Worm (Caenorhabditis elegans) whole organism, late embryonic: ENCODE data around the gene glb-5.

Experiments
- ama-1 ChIP-seq: fragments of 150-350 bp; optimal IDR thresholded peaks from 2 replicates; lab custom pipeline; 2014
- dmd-4 ChIP-seq: sonication (generic microtip); optimal IDR thresholded peaks from 2 replicates; lab custom pipeline; 2016; ENCODE audit warnings: borderline replicate concordance, missing genetic modification characterization, missing compliant biosample characterization
- dve-1 ChIP-seq: sonication (generic microtip); optimal IDR thresholded peaks from 2 replicates; lab custom pipeline; 2017; ENCODE audit warnings: antibody characterized with exemption, mild to moderate bottlenecking, missing genetic modification characterization, missing compliant biosample characterization
- elt-4 ChIP-seq: sonication (generic microtip); optimal IDR thresholded peaks from 2 replicates; lab custom pipeline; 2016; ENCODE audit warnings: missing genetic modification characterization, missing compliant biosample characterization
- fkh-10 ChIP-seq: fragments of 150-350 bp; optimal IDR thresholded peaks from 2 replicates; lab custom pipeline; 2014; ENCODE audit warnings: missing biosample characterization, missing genetic modification reagents, missing genetic modification characterization
- hlh-8 ChIP-seq: sonication (generic microtip); optimal IDR thresholded peaks from 2 replicates; lab custom pipeline; 2016; ENCODE audit warnings: missing genotype, missing genetic modification characterization, missing compliant biosample characterization
- nhr-11 ChIP-seq: fragments of 150-350 bp; optimal IDR thresholded peaks from 2 replicates; lab custom pipeline; 2014; ENCODE audit warnings: missing biosample characterization, missing genetic modification characterization
- npax-4 ChIP-seq: sonication (generic microtip); optimal IDR thresholded peaks from 2 replicates; lab custom pipeline; 2016; ENCODE audit warnings: missing genetic modification characterization, missing compliant biosample characterization
- pqm-1 ChIP-seq: sonication (generic microtip); optimal IDR thresholded peaks from 2 replicates; lab custom pipeline; 2016; ENCODE audit warnings: missing genetic modification characterization, missing compliant biosample characterization
- syd-9 ChIP-seq: sonication (generic microtip); optimal IDR thresholded peaks from 2 replicates; lab custom pipeline; 2016; ENCODE audit warnings: mild to moderate bottlenecking, missing genetic modification characterization, moderate library complexity, missing compliant biosample characterization
- unc-3 ChIP-seq, 2 experiments: fragments of 200-800 bp in 1 of 2; sonication (Bioruptor generic) in 1 of 2; sonication (generic microtip) in 1 of 2; conservative IDR thresholded peaks in 1 of 2; optimal IDR thresholded peaks in 1 of 2; 2 replicates each; pipeline versions ENCODE4 v1.3.6 to Lab custom; 2016 to 2022; ENCODE audit warnings: missing compliant biosample characterization in 2 of 2, missing genetic modification characterization in 2 of 2, missing genetic modification reagents in 1 of 2

ce11 chrV:5582308-5582707 lies 23.6 kb downstream of the glb-5 start:
- no peak for TF ChIP-seq pqm-1
- TF ChIP-seq nhr-11 = no peak
- TF ChIP-seq elt-4 (tag; lab: Kevin White, UChicago) = no peak
- no peak for TF ChIP-seq hlh-8 (tag; lab: Kevin White, UChicago)
- TF ChIP-seq dmd-4 = no peak
- TF ChIP-seq npax-4 (tag; lab: Kevin White, UChicago) = no peak
- TF ChIP-seq ama-1 (lab: Kevin White, UChicago) = no peak
- TF ChIP-seq fkh-10 (GFP tag; lab: Kevin White, UChicago) = no peak
- TF ChIP-seq unc-3 (GFP tag; conservative IDR thresholded peaks at IDR 0.05; lab: Robert Waterston, UW) = no peak
- TF ChIP-seq unc-3 (tag; optimal IDR thresholded peaks at IDR 0.05; lab: Kevin White, UChicago) = no peak
- TF ChIP-seq syd-9 (tag; lab: Kevin White, UChicago) = no peak
- TF ChIP-seq dve-1 (tag; lab: Kevin White, UChicago) = no peak
